Worm (Caenorhabditis elegans) whole organism, young adult: ENCODE results near the gene C50B8.4.

Experiments used
- B0019.2 ChIP-seq: fragments of 200-800 bp; sonication (Bioruptor generic); conservative IDR thresholded peaks from 2 replicates; pipeline ENCODE4 v1.3.6; 2022; ENCODE audit warnings: missing genetic modification reagents, missing genetic modification characterization, missing compliant biosample characterization
- B0261.1 ChIP-seq: sonication (generic microtip); optimal IDR thresholded peaks from 2 replicates; lab custom pipeline; 2016; ENCODE audit warnings: mild to moderate bottlenecking, missing genetic modification characterization, moderate library complexity, missing compliant biosample characterization
- D2030.7 ChIP-seq: fragments of 200-800 bp; sonication (Bioruptor generic); IDR thresholded peaks from 2 replicates; pipeline ENCODE4 v1.3.6; 2022; ENCODE audit warnings: missing genetic modification reagents, missing genetic modification characterization, missing compliant biosample characterization
- F10E7.11 ChIP-seq: sonication (generic microtip); optimal IDR thresholded peaks from 2 replicates; lab custom pipeline; 2017; ENCODE audit warnings: mild to moderate bottlenecking, missing genetic modification characterization, moderate library complexity, missing compliant biosample characterization
- F23B12.7 ChIP-seq: sonication (generic microtip); optimal IDR thresholded peaks from 2 replicates; lab custom pipeline; 2017; ENCODE audit warnings: missing genetic modification characterization, mild to moderate bottlenecking, missing compliant biosample characterization, antibody characterized with exemption, moderate library complexity; ENCODE audit not compliant: insufficient read depth
- F33H1.4 ChIP-seq: fragments of 200-800 bp; sonication (Bioruptor generic); IDR thresholded peaks from 2 replicates; pipeline ENCODE4 v1.3.6; 2022; ENCODE audit warnings: missing genetic modification reagents, missing genetic modification characterization, missing compliant biosample characterization
- F57A8.1 ChIP-seq: fragments of 200-800 bp; sonication (Bioruptor generic); optimal IDR thresholded peaks from 2 replicates; lab custom pipeline; 2018; ENCODE audit warnings: mild to moderate bottlenecking, missing genetic modification characterization, moderate library complexity, missing compliant biosample characterization
- Y56A3A.18 ChIP-seq: fragments of 200-800 bp; sonication (Bioruptor generic); IDR thresholded peaks from 2 replicates; pipeline ENCODE4 v1.3.6; 2022; ENCODE audit warnings: missing genetic modification reagents, missing genetic modification characterization, missing compliant biosample characterization
- Y95B8A.8 ChIP-seq: fragments of 200-800 bp; sonication (Bioruptor generic); IDR thresholded peaks from 2 replicates; pipeline ENCODE4 v1.3.6; 2022; ENCODE audit warnings: missing genetic modification reagents, missing genetic modification characterization, missing compliant biosample characterization
- ZK185.1 ChIP-seq: sonication (generic microtip); optimal IDR thresholded peaks from 2 replicates; lab custom pipeline; 2016; ENCODE audit warnings: mild to moderate bottlenecking, missing genetic modification characterization, missing compliant biosample characterization; ENCODE audit not compliant: poor library complexity, severe bottlenecking
- akir-1 ChIP-seq: fragments of 200-800 bp; sonication (Bioruptor generic); optimal IDR thresholded peaks from 2 replicates; lab custom pipeline; 2018; ENCODE audit warnings: mild to moderate bottlenecking, missing genetic modification characterization, moderate library complexity, missing compliant biosample characterization
- attf-5 ChIP-seq: fragments of 200-800 bp; sonication (Bioruptor generic); optimal IDR thresholded peaks from 2 replicates; lab custom pipeline; 2018; ENCODE audit warnings: mild to moderate bottlenecking, missing genetic modification characterization, missing compliant biosample characterization
- bed-1 ChIP-seq: fragments of 200-800 bp; sonication (Bioruptor generic); IDR thresholded peaks from 2 replicates; pipeline ENCODE4 v1.3.6; 2022; ENCODE audit warnings: missing genetic modification reagents, missing genetic modification characterization, missing compliant biosample characterization
- dpl-1 ChIP-seq: fragments of 150-350 bp; optimal IDR thresholded peaks from 2 replicates; lab custom pipeline; 2014; ENCODE audit warnings: missing biosample characterization, missing genetic modification reagents, missing genetic modification characterization
- efl-1 ChIP-seq: fragments of 150-350 bp; optimal IDR thresholded peaks from 2 replicates; lab custom pipeline; 2014; ENCODE audit warnings: missing biosample characterization, missing genetic modification reagents, missing genetic modification characterization
- egl-18 ChIP-seq: fragments of 200-800 bp; sonication (Bioruptor generic); IDR thresholded peaks from 2 replicates; pipeline ENCODE4 v1.3.6; 2022; ENCODE audit warnings: missing genetic modification reagents, missing genetic modification characterization, missing compliant biosample characterization
- egrh-3 ChIP-seq: fragments of 200-800 bp; sonication (Bioruptor generic); IDR thresholded peaks from 2 replicates; pipeline ENCODE4 v1.3.6; 2022; ENCODE audit warnings: missing genetic modification reagents, missing genetic modification characterization, missing compliant biosample characterization
- ets-4 ChIP-seq: fragments of 200-800 bp; sonication (Bioruptor generic); optimal IDR thresholded peaks from 2 replicates; lab custom pipeline; 2018; ENCODE audit warnings: mild to moderate bottlenecking, missing genetic modification characterization, missing compliant biosample characterization
- fkh-3 ChIP-seq: sonication (generic microtip); optimal IDR thresholded peaks from 2 replicates; lab custom pipeline; 2016; ENCODE audit warnings: mild to moderate bottlenecking, missing genetic modification characterization, missing compliant biosample characterization
- him-1 ChIP-seq: sonication (generic microtip); optimal IDR thresholded peaks from 2 replicates; lab custom pipeline; 2016; ENCODE audit warnings: missing genotype, missing genetic modification reagents, missing genetic modification characterization, missing compliant biosample characterization
- hmg-20 ChIP-seq: fragments of 200-800 bp; sonication (Bioruptor generic); IDR thresholded peaks from 2 replicates; pipeline ENCODE4 v1.3.6; 2022; ENCODE audit warnings: missing genetic modification reagents, missing genetic modification characterization, missing compliant biosample characterization
- lin-26 ChIP-seq: fragments of 200-800 bp; sonication (Bioruptor generic); IDR thresholded peaks from 2 replicates; pipeline ENCODE4 v1.3.6; 2022; ENCODE audit warnings: missing genetic modification reagents, missing genetic modification characterization, missing compliant biosample characterization
- lin-54 ChIP-seq: fragments of 200-800 bp; sonication (Bioruptor generic); optimal IDR thresholded peaks from 2 replicates; lab custom pipeline; 2018; ENCODE audit warnings: mild to moderate bottlenecking, missing genetic modification characterization, missing compliant biosample characterization
- lsy-27 ChIP-seq: sonication (generic microtip); optimal IDR thresholded peaks from 2 replicates; lab custom pipeline; 2017; ENCODE audit warnings: missing genetic modification characterization, mild to moderate bottlenecking, missing compliant biosample characterization, antibody characterized with exemption, missing genotype, borderline replicate concordance; ENCODE audit not compliant: insufficient read depth
- mel-28 ChIP-seq: sonication (generic microtip); optimal IDR thresholded peaks from 2 replicates; lab custom pipeline; 2016; ENCODE audit warnings: borderline replicate concordance, mild to moderate bottlenecking, missing genetic modification characterization, missing compliant biosample characterization
- mes-4 ChIP-seq: sonication (generic microtip); optimal IDR thresholded peaks from 2 replicates; lab custom pipeline; 2016; ENCODE audit warnings: missing genotype, missing genetic modification characterization, missing compliant biosample characterization
- nfya-2 ChIP-seq: fragments of 200-800 bp; sonication (Bioruptor generic); IDR thresholded peaks from 2 replicates; pipeline ENCODE4 v1.3.6; 2022; ENCODE audit warnings: missing genetic modification reagents, missing genetic modification characterization, missing compliant biosample characterization
- nfyb-1 ChIP-seq: fragments of 200-800 bp; sonication (Bioruptor generic); IDR thresholded peaks from 2 replicates; pipeline ENCODE4 v1.3.6; 2022; ENCODE audit warnings: missing genetic modification reagents, missing genetic modification characterization, missing compliant biosample characterization
- nhr-179 ChIP-seq: sonication (generic microtip); optimal IDR thresholded peaks from 2 replicates; lab custom pipeline; 2016; ENCODE audit warnings: mild to moderate bottlenecking, missing genetic modification characterization, missing compliant biosample characterization
- nhr-90 ChIP-seq: sonication (generic microtip); optimal IDR thresholded peaks from 2 replicates; lab custom pipeline; 2016; ENCODE audit warnings: missing genotype, mild to moderate bottlenecking, missing genetic modification characterization, missing compliant biosample characterization
- pha-4 ChIP-seq: fragments of 150-350 bp; sonication (generic microtip); optimal IDR thresholded peaks from 2 replicates; lab custom pipeline; 2014; ENCODE audit warnings: missing biosample characterization, missing genetic modification reagents, missing genetic modification characterization
- repo-1 ChIP-seq: sonication (generic microtip); optimal IDR thresholded peaks from 2 replicates; lab custom pipeline; 2017; ENCODE audit warnings: mild to moderate bottlenecking, missing genetic modification characterization, missing compliant biosample characterization
- sdz-38 ChIP-seq: sonication (generic microtip); optimal IDR thresholded peaks from 2 replicates; lab custom pipeline; 2016; ENCODE audit warnings: missing genotype, missing genetic modification characterization, missing compliant biosample characterization
- snpc-3.4 ChIP-seq: sonication (generic microtip); optimal IDR thresholded peaks from 2 replicates; lab custom pipeline; 2017; ENCODE audit warnings: missing genetic modification characterization, mild to moderate bottlenecking, missing compliant biosample characterization, antibody characterized with exemption, moderate library complexity, missing genotype, missing genetic modification reagents
- snpc-4 ChIP-seq, 5 experiments: fragments of 150-350 bp in 1 of 5; sonication (generic microtip) in 4 of 5; optimal IDR thresholded peaks; 2 replicates each; lab custom pipeline; 2014 to 2018; ENCODE audit warnings: missing genetic modification characterization in 5 of 5, missing biosample characterization in 3 of 5, antibody characterized with exemption in 2 of 5, mild to moderate bottlenecking in 2 of 5, missing compliant biosample characterization in 2 of 5, missing genotype in 2 of 5, moderate library complexity in 2 of 5, missing genetic modification reagents in 1 of 5
- sptf-2 ChIP-seq: fragments of 200-800 bp; sonication (Bioruptor generic); optimal IDR thresholded peaks from 2 replicates; lab custom pipeline; 2018; ENCODE audit warnings: mild to moderate bottlenecking, missing genetic modification characterization, missing compliant biosample characterization
- tbp1 ChIP-seq: fragments of 200-800 bp; sonication (Bioruptor generic); optimal IDR thresholded peaks from 2 replicates; lab custom pipeline; 2018; ENCODE audit warnings: mild to moderate bottlenecking, missing genetic modification characterization, missing compliant biosample characterization
- tlf-1 ChIP-seq: fragments of 200-800 bp; sonication (Bioruptor generic); optimal IDR thresholded peaks from 2 replicates; lab custom pipeline; 2018; ENCODE audit warnings: mild to moderate bottlenecking, missing genetic modification characterization, missing compliant biosample characterization
- unc-62 ChIP-seq: fragments of 150-350 bp; optimal IDR thresholded peaks from 2 replicates; lab custom pipeline; 2014; ENCODE audit warnings: missing biosample characterization, missing genetic modification reagents, missing genetic modification characterization
- zim-3 ChIP-seq: sonication (generic microtip); optimal IDR thresholded peaks from 2 replicates; lab custom pipeline; 2017; ENCODE audit warnings: mild to moderate bottlenecking, missing genetic modification characterization, moderate library complexity, missing compliant biosample characterization
- ztf-26 ChIP-seq: sonication (generic microtip); optimal IDR thresholded peaks from 2 replicates; lab custom pipeline; 2017; ENCODE audit warnings: missing genetic modification characterization, missing compliant biosample characterization

The C50B8.4 gene

DNA sequence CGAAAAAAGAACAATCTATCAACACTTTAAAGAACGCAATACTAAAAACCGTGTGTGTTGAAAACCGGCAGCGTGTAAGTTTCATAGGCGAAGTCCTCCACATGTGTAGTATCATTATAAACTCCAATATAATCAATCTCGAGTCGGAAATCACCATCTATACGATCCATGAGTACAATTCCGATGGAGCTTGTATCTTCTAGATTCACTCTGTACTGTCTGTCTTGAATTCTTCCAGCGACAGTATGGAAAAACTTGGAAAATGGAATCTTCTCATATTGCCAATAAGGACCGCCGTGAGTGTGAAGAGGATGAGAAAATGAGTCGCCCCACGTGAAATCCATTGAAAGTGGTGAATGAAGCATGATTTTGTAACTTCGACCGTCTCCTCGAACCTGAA lies 4.8 kb upstream of the C50B8.4 start (continued):
- TF ChIP-seq lin-54 (no peak), D2030.7 (GFP tag; lab: Robert Waterston, UW) (no peak), mel-28 (tag; lab: Kevin White, UChicago) (no peak), sptf-2 (no peak), nfyb-1 (peak; percentile 77), pha-4 (tag; lab: Kevin White, UChicago) (peak; percentile 50), unc-62 (GFP tag; lab: Kevin White, UChicago) (no peak), hmg-20 (GFP tag; lab: Robert Waterston, UW) (peak; percentile 47; the same call in 1 of the 2 replicates), akir-1 (GFP tag; lab: Kevin White, UChicago) (no peak), dpl-1 (GFP tag; lab: Kevin White, UChicago) (no peak), tbp1 (GFP tag; lab: Kevin White, UChicago) (peak; percentile 5), fkh-3 (tag; lab: Kevin White, UChicago) (no peak), B0019.2 (GFP tag; lab: Robert Waterston, UW) (no peak), snpc-4 (GFP tag; optimal IDR thresholded peaks at IDR 0.05; lab: Kevin White, UChicago) (no peak), snpc-4 (tag; optimal IDR thresholded peaks at IDR 0.05; lab: Kevin White, UChicago) (peak in 2 of 4 experiments; percentile 35 to 48), nhr-179 (tag; lab: Kevin White, UChicago) (no peak), egl-18 (no peak), snpc-3.4 (no peak), F33H1.4 (GFP tag; lab: Robert Waterston, UW) (no peak), lsy-27 (tag; lab: Kevin White, UChicago) (no peak), Y95B8A.8 (0 out of 2 replicates have a peak, but pooled peaks have one; percentile 71), nfya-2 (GFP tag; lab: Robert Waterston, UW) (no peak), egrh-3 (GFP tag; lab: Robert Waterston, UW) (no peak), mes-4 (no peak), F10E7.11 (peak; percentile 59), him-1 (tag; lab: Kevin White, UChicago) (no peak), attf-5 (GFP tag; lab: Kevin White, UChicago) (peak; percentile 23), efl-1 (GFP tag; lab: Kevin White, UChicago) (no peak), nhr-90 (tag; lab: Kevin White, UChicago) (peak; percentile 10), Y56A3A.18 (GFP tag; lab: Robert Waterston, UW) (peak; percentile 86), tlf-1 (GFP tag; lab: Kevin White, UChicago) (peak; percentile 83), B0261.1 (tag; lab: Kevin White, UChicago) (no peak), sdz-38 (no peak), F57A8.1 (GFP tag; lab: Kevin White, UChicago) (no peak), F23B12.7 (no peak), zim-3 (tag; lab: Kevin White, UChicago) (no peak), ZK185.1 (tag; lab: Kevin White, UChicago) (peak; percentile 35), lin-26 (GFP tag; lab: Robert Waterston, UW) (no peak), repo-1 (tag; lab: Kevin White, UChicago) (peak; percentile 77), ztf-26 (tag; lab: Kevin White, UChicago) (peak; percentile 59), ets-4 (peak; percentile 34), bed-1 (GFP tag; lab: Robert Waterston, UW) (no peak)
